Fruit fly (Drosophila melanogaster): Measurements from ENCODE around the gene CG31301.

The CG31301 gene

dm6 chr3R:15347822-15348221 lies 1.8 kb downstream of the CG31301 start, which contains the start of the genes CG42726 and CG42727 (continued):
- TF ChIP-seq HLH3B (GFP tag; IDR thresholded peaks at IDR 0.05) (no peak), CG2116 (GFP tag; optimal IDR thresholded peaks at IDR 0.05) (peak; percentile 13), da (GFP tag; optimal IDR thresholded peaks at IDR 0.05) (no peak), prd (optimal IDR thresholded peaks at IDR 0.05) (no peak), prd (GFP tag; IDR thresholded peaks at IDR 0.05) (peak; percentile 34; the same call in 1 of the 3 replicates), Atf-2 (GFP tag; optimal IDR thresholded peaks at IDR 0.05) (no peak), usp (GFP tag; optimal IDR thresholded peaks at IDR 0.05) (no peak), Mad (GFP tag; optimal IDR thresholded peaks at IDR 0.05) (peak; percentile 31), CG31388 (GFP tag; optimal IDR thresholded peaks at IDR 0.05) (no peak), CG2129 (GFP tag; IDR thresholded peaks at IDR 0.05; ENCODE audit: partially characterized antibody) (no peak), Hmr (GFP tag; optimal IDR thresholded peaks at IDR 0.05) (peak; percentile 17), CG15011 (GFP tag; optimal IDR thresholded peaks at IDR 0.05) (no peak), stc (GFP tag; IDR thresholded peaks at IDR 0.05) (0 out of 2 replicates have a peak, but pooled peaks have one; percentile 31), fd96Cb (tag; optimal IDR thresholded peaks at IDR 0.05) (peak; percentile 9), ind (GFP tag; optimal IDR thresholded peaks at IDR 0.05) (peak; percentile 39), nau (GFP tag; optimal IDR thresholded peaks at IDR 0.05) (no peak), Mrtf (GFP tag; IDR thresholded peaks at IDR 0.05) (0 out of 3 replicates have a peak, but pooled peaks have one; percentile 12), CG12391 (tag; optimal IDR thresholded peaks at IDR 0.05) (peak; percentile 35), sima (GFP tag; optimal IDR thresholded peaks at IDR 0.05) (no peak), BEAF-32 (GFP tag; optimal IDR thresholded peaks at IDR 0.05) (peak; percentile 14), CG14710 (tag; optimal IDR thresholded peaks at IDR 0.05) (peak; percentile 26), CG31365 (tag; optimal IDR thresholded peaks at IDR 0.05) (no peak), CG31224 (GFP tag; IDR thresholded peaks at IDR 0.05) (no peak), CG10366 (GFP tag; IDR thresholded peaks at IDR 0.05) (peak; percentile 40; the same call in 1 of the 2 replicates), sob (GFP tag; IDR thresholded peaks at IDR 0.05) (0 out of 2 replicates have a peak, but pooled peaks have one; percentile 42), abd-A (tag; optimal IDR thresholded peaks at IDR 0.05) (no peak), mld (GFP tag; IDR thresholded peaks at IDR 0.05; ENCODE audit: partially characterized antibody) (no peak), CG4854 (GFP tag; optimal IDR thresholded peaks at IDR 0.05) (no peak), CG17186 (GFP tag; optimal IDR thresholded peaks at IDR 0.05) (no peak), HHEX (GFP tag; optimal IDR thresholded peaks at IDR 0.05) (no peak), CG14667 (GFP tag; IDR thresholded peaks at IDR 0.05) (no peak), Drgx (GFP tag; IDR thresholded peaks at IDR 0.05) (peak; percentile 62; the same call in 1 of the 2 replicates), ems (GFP tag; optimal IDR thresholded peaks at IDR 0.05) (peak; percentile 52), pho (GFP tag; optimal IDR thresholded peaks at IDR 0.05) (no peak), fu2 (GFP tag; optimal IDR thresholded peaks at IDR 0.05) (no peak), ci (GFP tag; IDR thresholded peaks at IDR 0.05) (peak; percentile 66), ranshi (GFP tag; IDR thresholded peaks at IDR 0.05) (peak; percentile 41; the same call in 1 of the 2 replicates), lbe (GFP tag; optimal IDR thresholded peaks at IDR 0.05) (peak; percentile 20), CG10654 (GFP tag; optimal IDR thresholded peaks at IDR 0.05) (peak; percentile 3), zfh2 (GFP tag; optimal IDR thresholded peaks at IDR 0.05) (peak; percentile 26), CG1024 (GFP tag; IDR thresholded peaks at IDR 0.05) (no peak), CG18262 (tag; optimal IDR thresholded peaks at IDR 0.05) (peak; percentile 14), Ada2b (GFP tag; IDR thresholded peaks at IDR 0.05) (no peak), grau (tag; optimal IDR thresholded peaks at IDR 0.05) (peak; percentile 39), CG12659 (GFP tag; optimal IDR thresholded peaks at IDR 0.05) (peak; percentile 30), MESR4 (GFP tag; optimal IDR thresholded peaks at IDR 0.05) (peak; percentile 75), jing (GFP tag; optimal IDR thresholded peaks at IDR 0.05) (no peak), CG9932 (GFP tag; IDR thresholded peaks at IDR 0.05) (peak; percentile 53), Sin3A (optimal IDR thresholded peaks at IDR 0.05) (no peak), emc (GFP tag; optimal IDR thresholded peaks at IDR 0.05) (no peak), en (GFP tag; optimal IDR thresholded peaks at IDR 0.05) (no peak), CG18599 (GFP tag; optimal IDR thresholded peaks at IDR 0.05) (peak; percentile 5)
